Worm (Caenorhabditis elegans): Measurements from ENCODE around the gene col-183.

DNA sequence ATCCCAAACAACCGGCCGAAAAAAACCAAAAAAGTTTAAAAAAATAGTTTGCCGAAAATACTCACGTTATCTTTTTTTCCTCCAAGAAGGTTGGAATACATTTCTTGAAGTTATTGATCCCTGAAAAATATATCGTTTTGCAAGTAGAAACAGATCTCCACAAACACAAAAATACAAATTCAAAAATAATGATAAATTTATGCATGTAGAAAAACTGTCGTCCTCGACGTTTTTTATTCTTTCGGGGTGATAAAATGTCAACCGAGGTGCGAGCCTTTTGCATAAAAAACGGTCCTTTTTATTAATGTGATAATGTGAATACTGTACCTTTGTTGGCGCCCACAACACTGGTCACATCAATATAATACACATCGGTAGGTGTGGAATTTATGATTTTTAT lies 3.8 kb downstream of the col-183 start, which contains the start of gene F02D10.2:
- TF ChIP-seq isw-1 (GFP tag; IDR thresholded peaks at IDR 0.05) (no peak), dpl-1 (GFP tag; optimal IDR thresholded peaks at IDR 0.05) (no peak), lin-35 (GFP tag; optimal IDR thresholded peaks at IDR 0.05) (no peak), zag-1 (tag; optimal IDR thresholded peaks at IDR 0.05) (no peak), lir-3 (tag; optimal IDR thresholded peaks at IDR 0.05; ENCODE audit: poor library complexity) (no peak), blmp-1 (tag; optimal IDR thresholded peaks at IDR 0.05) (no peak), rnt-1 (tag; optimal IDR thresholded peaks at IDR 0.05) (no peak), snpc-4 (tag; optimal IDR thresholded peaks at IDR 0.05) (no peak), egl-27 (tag; optimal IDR thresholded peaks at IDR 0.05) (no peak), unc-86 (tag; optimal IDR thresholded peaks at IDR 0.05) (no peak), tbx-2 (tag; optimal IDR thresholded peaks at IDR 0.05) (no peak), ama-1 (optimal IDR thresholded peaks at IDR 0.05) (no peak), nhr-76 (tag; optimal IDR thresholded peaks at IDR 0.05) (no peak)

Measured in whole organism, L1 larva.